Fruit fly (Drosophila melanogaster) ovary, adult (tissue): ENCODE data around the gene CG13031.

Experiments
- CG17801 ChIP-seq: fragments of 200-800 bp; optimal IDR thresholded peaks from 2 replicates; lab custom pipeline; 2019; ENCODE audit warnings: missing biosample characterization, mild to moderate bottlenecking, missing genetic modification characterization, moderate library complexity; ENCODE audit not compliant: partially characterized antibody

CG13031 gene

dm6 chr3L:16724561-16724960 is at the start of gene CG13031:
Gene CG13031 (plus strand): TSS chr3L:16724861.
- no peak for TF ChIP-seq CG17801 (GFP tag; lab: Kevin White, UChicago)

- TF ChIP-seq CG17801 (GFP tag; lab: Kevin White, UChicago), result no peak
Observed at dm6 chr3L:16679492-16680120, 45.1 kb upstream of the CG13031 start.

- peak; percentile 39 for TF ChIP-seq CG17801 (GFP tag; lab: Kevin White, UChicago)
Observed at dm6 chr3L:16682371-16682770, 42.3 kb upstream of the CG13031 start.

- TF ChIP-seq CG17801 (GFP tag; lab: Kevin White, UChicago), result no peak
Observed at dm6 chr3L:16683007-16683406, 41.7 kb upstream of the CG13031 start.

- TF ChIP-seq CG17801 (GFP tag; lab: Kevin White, UChicago), result no peak
Observed at dm6 chr3L:16689491-16689890, 35.2 kb upstream of the CG13031 start.

- no peak for TF ChIP-seq CG17801 (GFP tag; lab: Kevin White, UChicago)
Observed at dm6 chr3L:16690055-16690454, 34.6 kb upstream of the CG13031 start.

- no peak for TF ChIP-seq CG17801 (GFP tag; lab: Kevin White, UChicago)
Observed at dm6 chr3L:16693844-16694243, 30.8 kb upstream of the CG13031 start.

- TF ChIP-seq CG17801 (GFP tag; lab: Kevin White, UChicago), result no peak
Observed at dm6 chr3L:16695076-16695847, 29.4 kb upstream of the CG13031 start.

- peak; percentile 4 for TF ChIP-seq CG17801 (GFP tag; lab: Kevin White, UChicago)
Observed at dm6 chr3L:16697069-16697468, 27.6 kb upstream of the CG13031 start.

- TF ChIP-seq CG17801 (GFP tag; lab: Kevin White, UChicago), result no peak
Observed at dm6 chr3L:16698089-16698488, 26.6 kb upstream of the CG13031 start.

- no peak for TF ChIP-seq CG17801 (GFP tag; lab: Kevin White, UChicago)
Observed at dm6 chr3L:16699292-16700026, 25.2 kb upstream of the CG13031 start.

dm6 chr3L:16702866-16703265 is 21.8 kb upstream of the CG13031 start:
- no peak for TF ChIP-seq CG17801 (GFP tag; lab: Kevin White, UChicago)

- TF ChIP-seq CG17801 (GFP tag; lab: Kevin White, UChicago), result no peak
Observed at dm6 chr3L:16704251-16704650, 20.4 kb upstream of the CG13031 start.

- no peak for TF ChIP-seq CG17801 (GFP tag; lab: Kevin White, UChicago)
Observed at dm6 chr3L:16704673-16705072, 20.0 kb upstream of the CG13031 start, which contains the start of gene CG9692. Gene CG9692 (plus strand): TSS chr3L:16704973.

- TF ChIP-seq CG17801 (GFP tag; lab: Kevin White, UChicago), result no peak
Observed at dm6 chr3L:16705630-16706029, 19.0 kb upstream of the CG13031 start.
